ENCODE assay signal across 6 worm cellular contexts in genomic region chrIII:10562542-10562941, ce11.
A peak's percentile ranks its signal among the peaks of the same experiment; 100 is the strongest.
TF ChIP-seq lines count a peak whose summit lies in the region.

No protein-coding gene starts in this region.

TF ChIP-seq in whole organism, L1 larva, 84 proteins besides CTCF, POLR2A, EP300 and RAD21:
- TF ChIP-seq ceh-8 (GFP tag; optimal IDR thresholded peaks at IDR 0.05; lab: Kevin White, UChicago) (no peak), lin-14 (GFP tag; optimal IDR thresholded peaks at IDR 0.05; lab: Kevin White, UChicago) (peak; percentile 38), nhr-77 (tag; optimal IDR thresholded peaks at IDR 0.05; lab: Kevin White, UChicago) (no peak), rnt-1 (tag; optimal IDR thresholded peaks at IDR 0.05; lab: Kevin White, UChicago) (no peak), snu-23 (GFP tag; optimal IDR thresholded peaks at IDR 0.05; lab: Kevin White, UChicago) (peak; percentile 35), ceh-63 (GFP tag; optimal IDR thresholded peaks at IDR 0.05; lab: Kevin White, UChicago) (no peak), nhr-85 (tag; lab: Kevin White, UChicago) (peak; percentile 46), blmp-1 (tag; optimal IDR thresholded peaks at IDR 0.05; lab: Kevin White, UChicago) (peak; percentile 13), aly-2 (tag; optimal IDR thresholded peaks at IDR 0.05; lab: Kevin White, UChicago) (no peak)

TF ChIP-seq in whole organism, L2 larva, 48 proteins besides CTCF, POLR2A, EP300 and RAD21:
- TF ChIP-seq C34F6.9 (tag; optimal IDR thresholded peaks at IDR 0.05; lab: Kevin White, UChicago) (peak; percentile 16), nhr-10 (tag; optimal IDR thresholded peaks at IDR 0.05; lab: Kevin White, UChicago) (no peak), mdl-1 (tag; optimal IDR thresholded peaks at IDR 0.05; lab: Kevin White, UChicago) (no peak)

TF ChIP-seq in whole organism, L3 larva, 47 proteins besides CTCF, POLR2A, EP300 and RAD21:
- no peak for TF ChIP-seq ceh-9 (tag; optimal IDR thresholded peaks at IDR 0.05; lab: Kevin White, UChicago)
- no peak for TF ChIP-seq daf-12 (tag; optimal IDR thresholded peaks at IDR 0.05; lab: Kevin White, UChicago)
- TF ChIP-seq lin-39 (tag; optimal IDR thresholded peaks at IDR 0.05; lab: Kevin White, UChicago), result peak; percentile 12
- no peak for TF ChIP-seq snpc-4 (tag; optimal IDR thresholded peaks at IDR 0.05; lab: Kevin White, UChicago)
- no peak for TF ChIP-seq elt-3 (tag; optimal IDR thresholded peaks at IDR 0.05; lab: Kevin White, UChicago)
- TF ChIP-seq ceh-28 (tag; optimal IDR thresholded peaks at IDR 0.05; lab: Kevin White, UChicago), result peak; percentile 79
- peak; percentile 25 for TF ChIP-seq nhr-23 (tag; optimal IDR thresholded peaks at IDR 0.05; lab: Kevin White, UChicago)
- TF ChIP-seq nhr-12 (tag; optimal IDR thresholded peaks at IDR 0.05; lab: Kevin White, UChicago), result no peak
- no peak for TF ChIP-seq nhr-67 (tag; optimal IDR thresholded peaks at IDR 0.05; lab: Kevin White, UChicago)
- TF ChIP-seq elt-2 (tag; optimal IDR thresholded peaks at IDR 0.05; lab: Kevin White, UChicago), result no peak
- no peak for TF ChIP-seq jun-1 (tag; optimal IDR thresholded peaks at IDR 0.05; lab: Kevin White, UChicago)
- TF ChIP-seq nfya-1 (tag; optimal IDR thresholded peaks at IDR 0.05; lab: Kevin White, UChicago; ENCODE audit: insufficient read depth), result no peak
- TF ChIP-seq ztf-4 (tag; optimal IDR thresholded peaks at IDR 0.05; lab: Kevin White, UChicago), result no peak
- no peak for TF ChIP-seq hmg-11 (tag; optimal IDR thresholded peaks at IDR 0.05; lab: Kevin White, UChicago)
- no peak for TF ChIP-seq ZK546.5 (tag; optimal IDR thresholded peaks at IDR 0.05; lab: Kevin White, UChicago)
- no peak for TF ChIP-seq lsy-12 (tag; optimal IDR thresholded peaks at IDR 0.05; lab: Kevin White, UChicago)
- TF ChIP-seq mdl-1 (tag; optimal IDR thresholded peaks at IDR 0.05; lab: Kevin White, UChicago), result no peak
- no peak for TF ChIP-seq ama-1 (optimal IDR thresholded peaks at IDR 0.05; lab: Kevin White, UChicago)
- no peak for TF ChIP-seq zag-1 (tag; optimal IDR thresholded peaks at IDR 0.05; lab: Kevin White, UChicago)
- TF ChIP-seq aly-2 (tag; optimal IDR thresholded peaks at IDR 0.05; lab: Kevin White, UChicago), result no peak
- no peak for TF ChIP-seq egl-5 (tag; optimal IDR thresholded peaks at IDR 0.05; lab: Kevin White, UChicago)
- TF ChIP-seq R02D3.7 (tag; optimal IDR thresholded peaks at IDR 0.05; lab: Kevin White, UChicago), result no peak

TF ChIP-seq in whole organism, L4 larva, 104 proteins besides CTCF, POLR2A, EP300 and RAD21:
- TF ChIP-seq dve-1 (tag; optimal IDR thresholded peaks at IDR 0.05; lab: Kevin White, UChicago; ENCODE audit: insufficient read depth) (no peak), lin-39 (tag; optimal IDR thresholded peaks at IDR 0.05; lab: Kevin White, UChicago) (no peak), ceh-28 (tag; optimal IDR thresholded peaks at IDR 0.05; lab: Kevin White, UChicago) (peak; percentile 23)

TF ChIP-seq in whole organism, midembryonic, 9 proteins besides CTCF, POLR2A, EP300 and RAD21:
- TF ChIP-seq ztf-29 (GFP tag; IDR thresholded peaks at IDR 0.05; lab: Robert Waterston, UW), result no peak
- TF ChIP-seq T22C8.4 (GFP tag; IDR thresholded peaks at IDR 0.05; lab: Robert Waterston, UW), result peak; percentile 70
- TF ChIP-seq tab-1 (GFP tag; IDR thresholded peaks at IDR 0.05; lab: Robert Waterston, UW), result no peak
- TF ChIP-seq flt-1 (GFP tag; IDR thresholded peaks at IDR 0.05; lab: Robert Waterston, UW), result no peak
TF ChIP-seq in whole organism, midembryonic: peak in this region for 1.

TF ChIP-seq in whole organism, mixed stage, embryonic, 35 proteins besides CTCF, POLR2A, EP300 and RAD21:
- peak; percentile 41 for TF ChIP-seq elt-1 (tag; optimal IDR thresholded peaks at IDR 0.05; lab: Kevin White, UChicago; ENCODE audit: borderline replicate concordance, insufficient read depth)
- TF ChIP-seq unc-39 (tag; optimal IDR thresholded peaks at IDR 0.05; lab: Kevin White, UChicago), result no peak
- no peak for TF ChIP-seq lin-32 (GFP tag; optimal IDR thresholded peaks at IDR 0.05; lab: Kevin White, UChicago)
